Fruit fly (Drosophila melanogaster): ENCODE results near the gene Abl.
"Not testable (repeated sequence)": the region's sequence is repeated elsewhere in the genome, so short reads cannot be mapped to it uniquely, and the experiment has no call there.

- not testable (repeated sequence) for TF ChIP-seq insv, Myc, h, ttk (optimal IDR thresholded peaks at IDR 0.05)
These were observed 74.4 kb downstream of the Abl start, which contains the start of gene Mipp1 for dm6 chr3L:16573234-16573633.
